Worm (Caenorhabditis elegans): ENCODE data around the gene srg-41.

The srg-41 gene

ce11 chrV:11161791-11162190 is at the start of gene srg-41:
TSS of gene srg-41 (minus strand) at chrV:11161891.
- TF ChIP-seq ham-2 (GFP tag; optimal IDR thresholded peaks at IDR 0.05) (no peak), elt-3 (tag; optimal IDR thresholded peaks at IDR 0.05) (no peak), drap-1 (GFP tag; optimal IDR thresholded peaks at IDR 0.05) (no peak), zip-8 (tag; optimal IDR thresholded peaks at IDR 0.05) (no peak), ztf-11 (tag; optimal IDR thresholded peaks at IDR 0.05) (no peak), flh-1 (GFP tag; optimal IDR thresholded peaks at IDR 0.05) (no peak), nhr-12 (tag; optimal IDR thresholded peaks at IDR 0.05) (no peak), tbx-8 (GFP tag; optimal IDR thresholded peaks at IDR 0.05) (no peak), ceh-39 (tag; optimal IDR thresholded peaks at IDR 0.05) (no peak), nhr-237 (tag; optimal IDR thresholded peaks at IDR 0.05) (no peak), elt-1 (tag; optimal IDR thresholded peaks at IDR 0.05; ENCODE audit: borderline replicate concordance, insufficient read depth) (no peak), ceh-83 (GFP tag; optimal IDR thresholded peaks at IDR 0.05) (no peak)

ce11 chrV:11211323-11211722 is 49.6 kb upstream of the srg-41 start:
- TF ChIP-seq elt-1 (tag; optimal IDR thresholded peaks at IDR 0.05; ENCODE audit: borderline replicate concordance, insufficient read depth) (no peak), snpc-4 (tag; optimal IDR thresholded peaks at IDR 0.05) (no peak), nhr-2 (tag; optimal IDR thresholded peaks at IDR 0.05) (no peak), mab-5 (tag; optimal IDR thresholded peaks at IDR 0.05) (no peak)

ce11 chrV:11209452-11210188 is 47.9 kb upstream of the srg-41 start:
- no peak for TF ChIP-seq unc-39 (tag; optimal IDR thresholded peaks at IDR 0.05)
- TF ChIP-seq nhr-12 (tag; optimal IDR thresholded peaks at IDR 0.05), result no peak
- TF ChIP-seq sptf-1 (tag; optimal IDR thresholded peaks at IDR 0.05), result no peak
- TF ChIP-seq mab-5 (tag; optimal IDR thresholded peaks at IDR 0.05), result no peak
- no peak for TF ChIP-seq flh-1 (GFP tag; optimal IDR thresholded peaks at IDR 0.05)
- TF ChIP-seq nhr-76 (tag; optimal IDR thresholded peaks at IDR 0.05), result no peak
- no peak for TF ChIP-seq pha-4 (tag; optimal IDR thresholded peaks at IDR 0.05)
- peak; percentile 19 for TF ChIP-seq ces-1 (GFP tag; optimal IDR thresholded peaks at IDR 0.05)
- no peak for TF ChIP-seq hlh-1 (tag; optimal IDR thresholded peaks at IDR 0.05)

- TF ChIP-seq nhr-2 (tag; optimal IDR thresholded peaks at IDR 0.05), result peak; percentile 85
- no peak for TF ChIP-seq nhr-28 (tag; optimal IDR thresholded peaks at IDR 0.05)
- no peak for TF ChIP-seq mls-2 (tag; optimal IDR thresholded peaks at IDR 0.05)
- TF ChIP-seq nhr-76 (tag; optimal IDR thresholded peaks at IDR 0.05), result no peak
- TF ChIP-seq zip-8 (tag; optimal IDR thresholded peaks at IDR 0.05), result peak; percentile 93
- no peak for TF ChIP-seq sptf-1 (tag; optimal IDR thresholded peaks at IDR 0.05)
- no peak for TF ChIP-seq mep-1 (tag; optimal IDR thresholded peaks at IDR 0.05)
- no peak for TF ChIP-seq lsy-2 (tag; optimal IDR thresholded peaks at IDR 0.05)
- TF ChIP-seq ces-1 (GFP tag; optimal IDR thresholded peaks at IDR 0.05), result no peak
- TF ChIP-seq nhr-12 (tag; optimal IDR thresholded peaks at IDR 0.05), result no peak
- TF ChIP-seq blmp-1 (tag; optimal IDR thresholded peaks at IDR 0.05), result no peak
- TF ChIP-seq elt-1 (tag; optimal IDR thresholded peaks at IDR 0.05; ENCODE audit: borderline replicate concordance, insufficient read depth), result no peak
Observed at ce11 chrV:11206467-11206866, 44.8 kb upstream of the srg-41 start.

ce11 chrV:11204452-11204851 is 42.8 kb upstream of the srg-41 start:
- TF ChIP-seq unc-120 (tag; optimal IDR thresholded peaks at IDR 0.05; ENCODE audit: poor library complexity, severe bottlenecking) (no peak), flh-1 (GFP tag; optimal IDR thresholded peaks at IDR 0.05) (no peak), sem-2 (GFP tag; optimal IDR thresholded peaks at IDR 0.05) (no peak), mls-2 (tag; optimal IDR thresholded peaks at IDR 0.05) (no peak), cnd-1 (tag; optimal IDR thresholded peaks at IDR 0.05) (no peak), hlh-1 (tag; optimal IDR thresholded peaks at IDR 0.05) (no peak), M03D4.4 (tag; optimal IDR thresholded peaks at IDR 0.05) (no peak), lin-32 (GFP tag; optimal IDR thresholded peaks at IDR 0.05) (no peak), mab-5 (tag; optimal IDR thresholded peaks at IDR 0.05) (no peak), ceh-83 (GFP tag; optimal IDR thresholded peaks at IDR 0.05) (no peak), lsy-2 (tag; optimal IDR thresholded peaks at IDR 0.05) (no peak), zip-8 (tag; optimal IDR thresholded peaks at IDR 0.05) (no peak), unc-39 (tag; optimal IDR thresholded peaks at IDR 0.05) (no peak), nhr-2 (tag; optimal IDR thresholded peaks at IDR 0.05) (no peak), nhr-76 (tag; optimal IDR thresholded peaks at IDR 0.05) (no peak), ces-1 (GFP tag; optimal IDR thresholded peaks at IDR 0.05) (no peak), ztf-11 (tag; optimal IDR thresholded peaks at IDR 0.05) (no peak), bed-3 (GFP tag; optimal IDR thresholded peaks at IDR 0.05) (no peak), sptf-1 (tag; optimal IDR thresholded peaks at IDR 0.05) (no peak)
